Worm (Caenorhabditis elegans) whole organism, midembryonic: ENCODE data around the gene swsn-4.

Experiments
- cog-1 ChIP-seq: sonication (generic microtip); optimal IDR thresholded peaks from 2 replicates; lab custom pipeline; 2016; ENCODE audit warnings: missing genetic modification characterization, missing compliant biosample characterization
- flt-1 ChIP-seq: fragments of 200-800 bp; sonication (Bioruptor generic); IDR thresholded peaks from 2 replicates; pipeline ENCODE4 v1.3.6; 2022; ENCODE audit warnings: missing genetic modification characterization, missing compliant biosample characterization
- klf-2 ChIP-seq: fragments of 200-800 bp; sonication (Bioruptor generic); conservative IDR thresholded peaks from 2 replicates; pipeline ENCODE4 v1.3.6; 2022; ENCODE audit warnings: missing genetic modification reagents, missing genetic modification characterization, missing compliant biosample characterization
- med-1 ChIP-seq: sonication (generic microtip); optimal IDR thresholded peaks from 2 replicates; lab custom pipeline; 2017; ENCODE audit warnings: missing genetic modification characterization, mild to moderate bottlenecking, missing compliant biosample characterization, antibody characterized with exemption, missing genetic modification reagents; ENCODE audit not compliant: insufficient read depth
- ztf-23 ChIP-seq: fragments of 200-800 bp; sonication (Bioruptor generic); IDR thresholded peaks from 2 replicates; pipeline ENCODE4 v1.3.6; 2022; ENCODE audit warnings: missing genetic modification reagents, missing genetic modification characterization, missing compliant biosample characterization
- ztf-29 ChIP-seq: fragments of 200-800 bp; sonication (Bioruptor generic); IDR thresholded peaks from 2 replicates; pipeline ENCODE4 v1.3.6; 2022; ENCODE audit warnings: missing genetic modification reagents, missing genetic modification characterization, missing compliant biosample characterization

ce11 chrIV:11097795-11098194 is 28.0 kb upstream of the swsn-4 start, which contains the start of gene M7.12:
- TF ChIP-seq flt-1 (GFP tag; lab: Robert Waterston, UW) (no peak), ztf-23 (GFP tag; lab: Robert Waterston, UW) (no peak), cog-1 (no peak), ztf-29 (GFP tag; lab: Robert Waterston, UW) (no peak), klf-2 (GFP tag; lab: Robert Waterston, UW) (no peak), med-1 (no peak)
